Fruit fly (Drosophila melanogaster) whole organism, embryonic: ENCODE results near the gene CG15431.

Source experiments
- CG11093 ChIP-seq: fragments of 200-800 bp; sonication (Bioruptor generic); IDR thresholded peaks from 3 replicates; pipeline ENCODE4 v1.3.6; 2022; ENCODE audit warnings: missing biosample characterization, missing genetic modification characterization
- CG14441 ChIP-seq: fragments of 200-800 bp; sonication (Bioruptor generic); IDR thresholded peaks from 2 replicates; pipeline ENCODE4 v1.3.6; 2022; ENCODE audit warnings: missing biosample characterization, missing genetic modification characterization
- CG14965 ChIP-seq: fragments of 200-800 bp; sonication (Bioruptor generic); optimal IDR thresholded peaks from 2 replicates; lab custom pipeline; 2016; ENCODE audit warnings: missing biosample characterization, missing genetic modification characterization, borderline replicate concordance
- CG1647 ChIP-seq: fragments of 200-800 bp; sonication (Bioruptor generic); optimal IDR thresholded peaks from 3 replicates; lab custom pipeline; 2016; ENCODE audit warnings: missing biosample characterization, missing genetic modification characterization
- CG18011 ChIP-seq: fragments of 200-800 bp; sonication (Bioruptor generic); optimal IDR thresholded peaks from 2 replicates; lab custom pipeline; 2017; ENCODE audit warnings: missing biosample characterization, missing genetic modification characterization, mild to moderate bottlenecking, moderate library complexity, missing genotype
- CG31365 ChIP-seq: fragments of 200-800 bp; sonication (Bioruptor generic); optimal IDR thresholded peaks from 2 replicates; lab custom pipeline; 2018; ENCODE audit warnings: missing biosample characterization, mild to moderate bottlenecking, missing genetic modification characterization
- CG31441 ChIP-seq: fragments of 200-800 bp; sonication (Bioruptor generic); IDR thresholded peaks from 2 replicates; pipeline ENCODE4 v1.3.6; 2022; ENCODE audit warnings: missing biosample characterization, missing genetic modification characterization
- CG3726 ChIP-seq: fragments of 200-800 bp; sonication (Bioruptor generic); IDR thresholded peaks from 3 replicates; pipeline ENCODE4, ENCODE4 v1.3.6; 2022; ENCODE audit warnings: missing biosample characterization, missing genetic modification characterization
- CG3838 ChIP-seq: fragments of 200-800 bp; sonication (Bioruptor generic); optimal IDR thresholded peaks from 3 replicates; lab custom pipeline; 2016; ENCODE audit warnings: missing biosample characterization, missing genetic modification characterization
- CG4282 ChIP-seq: fragments of 200-800 bp; sonication (Bioruptor generic); optimal IDR thresholded peaks from 2 replicates; lab custom pipeline; 2016; ENCODE audit warnings: missing biosample characterization, missing genetic modification characterization
- CG6272 ChIP-seq: fragments of 200-800 bp; sonication (Bioruptor generic); IDR thresholded peaks from 2 replicates; pipeline ENCODE4 v1.3.6; 2022; ENCODE audit warnings: missing biosample characterization, missing genetic modification characterization
- CG8944 ChIP-seq: fragments of 200-800 bp; sonication (Bioruptor generic); optimal IDR thresholded peaks from 3 replicates; lab custom pipeline; 2016; ENCODE audit warnings: missing biosample characterization, missing genetic modification characterization
- CG9932 ChIP-seq: fragments of 200-800 bp; sonication (Bioruptor generic); IDR thresholded peaks from 2 replicates; pipeline ENCODE4 v1.3.6; 2022; ENCODE audit warnings: missing biosample characterization, missing genetic modification characterization
- CHES-1-like ChIP-seq: fragments of 200-800 bp; sonication (Bioruptor generic); optimal IDR thresholded peaks from 2 replicates; lab custom pipeline; 2016; ENCODE audit warnings: missing biosample characterization, missing genetic modification characterization
- D ChIP-seq, 2 experiments: fragments of 200-800 bp in 1 of 2; fragments of >200 bp in 1 of 2; sonication (Bioruptor generic) in 1 of 2; optimal IDR thresholded peaks; 2 replicates in 1 of 2; 3 replicates in 1 of 2; lab custom pipeline; 2017; ENCODE audit warnings: mild to moderate bottlenecking in 1 of 2, missing biosample characterization in 1 of 2, missing genetic modification characterization in 1 of 2, missing genetic modification reagents in 1 of 2
- Doc2 ChIP-seq: fragments of 200-800 bp; sonication (Bioruptor generic); IDR thresholded peaks from 2 replicates; pipeline ENCODE4 v1.3.6; 2022; ENCODE audit warnings: missing biosample characterization, missing genetic modification characterization
- Doc3 ChIP-seq: fragments of 200-800 bp; sonication (Bioruptor generic); IDR thresholded peaks from 3 replicates; pipeline ENCODE4 v1.3.6; 2022; ENCODE audit warnings: missing biosample characterization, missing genetic modification characterization; ENCODE audit not compliant: partially characterized antibody
- Drgx ChIP-seq: fragments of 200-800 bp; sonication (Bioruptor generic); IDR thresholded peaks from 2 replicates; pipeline ENCODE4 v1.3.6; 2022; ENCODE audit warnings: missing biosample characterization, missing genetic modification characterization
- Ets65A ChIP-seq: fragments of 200-800 bp; sonication (Bioruptor generic); peaks from one replicate; lab custom pipeline; 2016; ENCODE audit warnings: missing biosample characterization, missing genetic modification characterization
- Fer3 ChIP-seq: fragments of 200-800 bp; sonication (Bioruptor generic); optimal IDR thresholded peaks from 2 replicates; lab custom pipeline; 2018; ENCODE audit warnings: missing biosample characterization, mild to moderate bottlenecking, missing genetic modification characterization, moderate library complexity
- Med ChIP-seq: fragments of 200-800 bp; sonication (Bioruptor generic); peaks from one replicate; lab custom pipeline; 2016; ENCODE audit warnings: missing biosample characterization, missing genetic modification characterization, mild to moderate bottlenecking, inconsistent platforms, moderate library complexity
- Optix ChIP-seq: fragments of 200-800 bp; sonication (Bioruptor generic); IDR thresholded peaks from 3 replicates; pipeline ENCODE4 v1.3.6; 2022; ENCODE audit warnings: missing biosample characterization, missing genetic modification characterization
- Pdp1 ChIP-seq, 2 experiments: fragments of 200-800 bp; sonication (Bioruptor generic); optimal IDR thresholded peaks; 3 replicates each; lab custom pipeline; 2016; ENCODE audit warnings: missing biosample characterization in 2 of 2, missing genetic modification characterization in 2 of 2, mild to moderate bottlenecking in 1 of 2, moderate library complexity in 1 of 2
- Rfx ChIP-seq: fragments of 200-800 bp; sonication (Bioruptor generic); IDR thresholded peaks from 2 replicates; pipeline ENCODE4 v1.3.6; 2022; ENCODE audit warnings: missing biosample characterization, missing genetic modification characterization
- Sry-δ ChIP-seq: fragments of 200-800 bp; sonication (Bioruptor generic); optimal IDR thresholded peaks from 2 replicates; lab custom pipeline; 2016; ENCODE audit warnings: missing biosample characterization, missing genetic modification characterization
- abd-A ChIP-seq: fragments of 200-800 bp; sonication (Bioruptor generic); optimal IDR thresholded peaks from 3 replicates; lab custom pipeline; 2019; ENCODE audit warnings: missing biosample characterization, mild to moderate bottlenecking, missing genetic modification characterization, moderate library complexity
- al ChIP-seq: fragments of 200-800 bp; sonication (Bioruptor generic); IDR thresholded peaks from 2 replicates; pipeline ENCODE4 v1.3.6; 2022; ENCODE audit warnings: missing biosample characterization, missing genetic modification characterization
- bcd ChIP-seq: fragments of 200-800 bp; sonication (Bioruptor generic); optimal IDR thresholded peaks from 2 replicates; lab custom pipeline; 2017; ENCODE audit warnings: missing biosample characterization, mild to moderate bottlenecking, missing genetic modification characterization
- bsh ChIP-seq, 2 experiments: fragments of 200-800 bp; sonication (Bioruptor generic); optimal IDR thresholded peaks; 2 replicates each; lab custom pipeline; 2017 to 2018; ENCODE audit warnings: mild to moderate bottlenecking in 2 of 2, missing biosample characterization in 2 of 2, missing genetic modification characterization in 2 of 2, moderate library complexity in 1 of 2
- cg ChIP-seq: fragments of 200-800 bp; sonication (Bioruptor generic); optimal IDR thresholded peaks from 3 replicates; lab custom pipeline; 2019; ENCODE audit warnings: missing biosample characterization, mild to moderate bottlenecking, missing genetic modification characterization, moderate library complexity
- crol ChIP-seq: fragments of 200-800 bp; sonication (Bioruptor generic); IDR thresholded peaks from 2 replicates; pipeline ENCODE4 v1.3.6; 2022; ENCODE audit warnings: missing biosample characterization, missing genetic modification characterization
- crp ChIP-seq, 2 experiments: fragments of 200-800 bp; sonication (Bioruptor generic); optimal IDR thresholded peaks; 2 replicates in 1 of 2; 3 replicates in 1 of 2; lab custom pipeline; 2017; ENCODE audit warnings: missing biosample characterization in 2 of 2, missing genetic modification characterization in 2 of 2, mild to moderate bottlenecking in 1 of 2, moderate library complexity in 1 of 2
- gem ChIP-seq: fragments of 200-800 bp; sonication (Bioruptor generic); optimal IDR thresholded peaks from 2 replicates; lab custom pipeline; 2019; ENCODE audit warnings: missing biosample characterization, mild to moderate bottlenecking, missing genetic modification characterization, moderate library complexity
- ind ChIP-seq: fragments of 200-800 bp; sonication (Bioruptor generic); optimal IDR thresholded peaks from 3 replicates; lab custom pipeline; 2016; ENCODE audit warnings: missing biosample characterization, missing genetic modification characterization
- lab ChIP-seq: fragments of 200-800 bp; sonication (Bioruptor generic); optimal IDR thresholded peaks from 3 replicates; lab custom pipeline; 2017; ENCODE audit warnings: missing biosample characterization, missing genetic modification characterization, mild to moderate bottlenecking, moderate library complexity, missing genetic modification reagents
- lmd ChIP-seq: fragments of 200-800 bp; sonication (Bioruptor generic); IDR thresholded peaks from 2 replicates; pipeline ENCODE4 v1.3.6; 2022; ENCODE audit warnings: missing biosample characterization, missing genetic modification characterization
- mirr ChIP-seq: fragments of 200-800 bp; sonication (Bioruptor generic); optimal IDR thresholded peaks from 3 replicates; lab custom pipeline; 2018; ENCODE audit warnings: missing biosample characterization, mild to moderate bottlenecking, missing genetic modification characterization
- onecut ChIP-seq: fragments of 200-800 bp; sonication (Bioruptor generic); IDR thresholded peaks from 2 replicates; pipeline ENCODE4 v1.3.6; 2022; ENCODE audit warnings: missing biosample characterization, missing genetic modification characterization
- otp ChIP-seq: fragments of 200-800 bp; sonication (Bioruptor generic); IDR thresholded peaks from 3 replicates; pipeline ENCODE4, ENCODE4 v1.3.6; 2022; ENCODE audit warnings: missing biosample characterization, missing genetic modification characterization
- peb ChIP-seq: fragments of 200-800 bp; sonication (Bioruptor generic); IDR thresholded peaks from 2 replicates; pipeline ENCODE4 v1.3.6; 2022; ENCODE audit warnings: missing biosample characterization, missing genetic modification characterization
- pfk ChIP-seq: fragments of 200-800 bp; sonication (Bioruptor generic); optimal IDR thresholded peaks from 2 replicates; lab custom pipeline; 2018; ENCODE audit warnings: missing biosample characterization, mild to moderate bottlenecking, missing genetic modification characterization, moderate library complexity
- row ChIP-seq: fragments of 200-800 bp; sonication (Bioruptor generic); IDR thresholded peaks from 3 replicates; pipeline ENCODE4 v1.3.6; 2022; ENCODE audit warnings: missing biosample characterization, missing genetic modification characterization
- slbo ChIP-seq: fragments of 200-800 bp; sonication (Bioruptor generic); IDR thresholded peaks from 2 replicates; pipeline ENCODE4 v1.3.6; 2022; ENCODE audit warnings: missing biosample characterization, missing genetic modification characterization
- ssp ChIP-seq: fragments of 200-800 bp; sonication (Bioruptor generic); IDR thresholded peaks from 2 replicates; pipeline ENCODE4 v1.3.6; 2022; ENCODE audit warnings: missing biosample characterization, missing genetic modification characterization
- stc ChIP-seq: fragments of 200-800 bp; sonication (Bioruptor generic); IDR thresholded peaks from 2 replicates; pipeline ENCODE4 v1.3.6; 2022; ENCODE audit warnings: missing biosample characterization, missing genetic modification characterization
- tin ChIP-seq: fragments of 200-800 bp; sonication (Bioruptor generic); optimal IDR thresholded peaks from 3 replicates; lab custom pipeline; 2016; ENCODE audit warnings: missing biosample characterization, missing genetic modification characterization
- z ChIP-seq: fragments of 200-800 bp; sonication (Bioruptor generic); IDR thresholded peaks from 3 replicates; pipeline ENCODE4 v1.3.6; 2022; ENCODE audit warnings: missing biosample characterization, missing genetic modification characterization
- zfh2 ChIP-seq: fragments of 200-800 bp; sonication (Bioruptor generic); optimal IDR thresholded peaks from 2 replicates; lab custom pipeline; 2016; ENCODE audit warnings: missing biosample characterization, missing genetic modification characterization

The CG15431 gene

dm6 chr2L:4417982-4418381 is 23.1 kb downstream of the CG15431 start (continued):
- TF ChIP-seq lab (peak; percentile 18), CG14965 (peak; percentile 96), otp (GFP tag; lab: Robert Waterston, UW) (0 out of 3 replicates have a peak, but pooled peaks have one; percentile 42), D (optimal IDR thresholded peaks at IDR 0.05; lab: Kevin White, UChicago) (no peak), D (GFP tag; optimal IDR thresholded peaks at IDR 0.05; lab: Kevin White, UChicago) (peak; percentile 15), onecut (GFP tag; lab: Robert Waterston, UW) (peak; percentile 33; the same call in 1 of the 2 replicates), tin (peak; percentile 18), stc (GFP tag; lab: Robert Waterston, UW) (peak; percentile 53), CG3726 (GFP tag; lab: Robert Waterston, UW) (no peak), z (GFP tag; lab: Robert Waterston, UW) (no peak), ind (peak; percentile 32), ssp (GFP tag; lab: Robert Waterston, UW) (0 out of 2 replicates have a peak, but pooled peaks have one; percentile 22), mirr (GFP tag; lab: Kevin White, UChicago) (peak; percentile 7), zfh2 (GFP tag; lab: Kevin White, UChicago) (no peak), bcd (GFP tag; lab: Kevin White, UChicago) (peak; percentile 19), Optix (GFP tag; lab: Robert Waterston, UW) (peak; percentile 32; the same call in 1 of the 3 replicates), CG9932 (GFP tag; lab: Robert Waterston, UW) (0 out of 2 replicates have a peak, but pooled peaks have one; percentile 16), CG31365 (tag; lab: Kevin White, UChicago) (no peak)

- TF ChIP-seq Fer3 (tag; lab: Kevin White, UChicago) (no peak), CG6272 (no peak), al (GFP tag; lab: Robert Waterston, UW) (no peak), Ets65A (GFP tag; lab: Kevin White, UChicago) (no peak), bsh (GFP tag; optimal IDR thresholded peaks at IDR 0.05; lab: Kevin White, UChicago) (peak in 1 of 2 experiments; percentile 41), CG14441 (GFP tag; lab: Robert Waterston, UW) (no peak), CG4282 (GFP tag; lab: Kevin White, UChicago) (no peak), Doc2 (GFP tag; lab: Robert Waterston, UW) (no peak), CG31441 (GFP tag; lab: Robert Waterston, UW) (no peak), Drgx (GFP tag; lab: Robert Waterston, UW) (peak; percentile 25; the same call in 1 of the 2 replicates), peb (GFP tag; lab: Robert Waterston, UW) (no peak), CG11093 (GFP tag; lab: Robert Waterston, UW) (no peak), slbo (no peak; the same call in 1 of the 2 replicates), CG1647 (no peak)
- TF ChIP-seq, all 482 proteins: peak for 2
Measured at dm6 chr2L:4416903-4417302, 24.2 kb downstream of the CG15431 start.

dm6 chr2L:4416089-4416488 is 25.0 kb downstream of the CG15431 start:
- no peak for TF ChIP-seq CG3838 (GFP tag; lab: Kevin White, UChicago)
- TF ChIP-seq Med (GFP tag; lab: Kevin White, UChicago), result peak; percentile 50
- TF ChIP-seq Drgx (GFP tag; lab: Robert Waterston, UW), result 0 out of 2 replicates have a peak, but pooled peaks have one; percentile 34
- TF ChIP-seq CG8944 (GFP tag; lab: Kevin White, UChicago), result no peak
- no peak for TF ChIP-seq lmd (GFP tag; lab: Robert Waterston, UW)
- TF ChIP-seq row (GFP tag; lab: Robert Waterston, UW), result peak; percentile 26; the same call in 1 of the 3 replicates
- TF ChIP-seq, all 482 proteins: peak for 3

dm6 chr2L:4414059-4414458 is 27.0 kb downstream of the CG15431 start:
- TF ChIP-seq Pdp1 (GFP tag; optimal IDR thresholded peaks at IDR 0.05; lab: Kevin White, UChicago) (no peak), CG18011 (GFP tag; lab: Kevin White, UChicago) (no peak), Sry-δ (GFP tag; lab: Kevin White, UChicago) (no peak), pfk (GFP tag; lab: Kevin White, UChicago) (no peak), Rfx (no peak), crp (GFP tag; optimal IDR thresholded peaks at IDR 0.05; lab: Kevin White, UChicago) (no peak), gem (tag; lab: Kevin White, UChicago) (no peak), cg (GFP tag; lab: Kevin White, UChicago) (no peak), crol (GFP tag; lab: Robert Waterston, UW) (peak; percentile 26; the same call in 1 of the 2 replicates), CHES-1-like (no peak), abd-A (tag; lab: Kevin White, UChicago) (peak; percentile 77), Doc3 (GFP tag; lab: Robert Waterston, UW) (no peak)
